Worm (Caenorhabditis elegans): ENCODE results near the gene srj-1.

Gene srj-1

DNA sequence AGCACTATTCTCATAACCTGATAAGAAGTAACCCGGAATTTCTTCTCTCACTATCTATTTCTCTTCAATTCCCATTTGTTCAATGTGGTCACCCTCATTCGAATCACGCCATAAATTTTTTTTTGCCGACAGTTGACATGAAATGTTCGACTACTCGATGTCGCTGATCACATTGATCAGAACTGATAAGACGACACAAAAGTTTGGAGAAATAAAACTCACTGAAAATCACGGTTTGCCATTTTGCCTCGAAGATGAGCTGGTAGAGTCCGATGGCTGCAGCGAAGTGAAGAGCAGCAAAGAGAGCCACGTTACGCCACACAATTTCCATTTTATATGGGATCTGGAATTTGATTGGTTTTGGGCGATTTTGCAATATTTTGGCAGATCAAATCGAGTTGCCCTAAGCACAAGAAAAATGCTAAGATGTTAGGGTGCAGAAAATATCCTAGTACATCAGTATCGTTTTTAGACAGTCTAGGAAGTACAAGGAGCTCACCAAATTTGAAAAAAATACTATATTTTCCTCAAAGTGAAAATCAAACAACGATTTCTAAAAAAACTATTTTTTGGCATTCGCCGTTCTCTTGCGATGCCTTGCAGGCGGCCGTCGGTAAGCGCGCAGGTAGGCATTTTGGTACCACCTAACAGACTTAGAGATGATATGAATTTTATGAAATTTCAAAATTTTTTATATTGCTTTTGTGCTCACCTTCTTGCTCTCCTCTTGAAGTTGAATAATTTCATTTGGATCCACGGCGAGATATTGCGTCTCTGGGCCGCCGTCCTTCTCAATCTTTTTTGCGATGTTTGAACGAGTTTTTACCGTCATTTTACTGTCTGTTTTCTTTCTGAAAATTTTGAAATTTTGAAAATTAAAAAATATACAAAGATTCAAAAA, 50.1 kb downstream of the srj-1 start, which contains the start of gene fat-6:
fat-6 (minus strand) TSS at position 851 of the 901 bp plus-strand sequence.
- TF ChIP-seq unc-62 (GFP tag; optimal IDR thresholded peaks at IDR 0.05): no peak

DNA sequence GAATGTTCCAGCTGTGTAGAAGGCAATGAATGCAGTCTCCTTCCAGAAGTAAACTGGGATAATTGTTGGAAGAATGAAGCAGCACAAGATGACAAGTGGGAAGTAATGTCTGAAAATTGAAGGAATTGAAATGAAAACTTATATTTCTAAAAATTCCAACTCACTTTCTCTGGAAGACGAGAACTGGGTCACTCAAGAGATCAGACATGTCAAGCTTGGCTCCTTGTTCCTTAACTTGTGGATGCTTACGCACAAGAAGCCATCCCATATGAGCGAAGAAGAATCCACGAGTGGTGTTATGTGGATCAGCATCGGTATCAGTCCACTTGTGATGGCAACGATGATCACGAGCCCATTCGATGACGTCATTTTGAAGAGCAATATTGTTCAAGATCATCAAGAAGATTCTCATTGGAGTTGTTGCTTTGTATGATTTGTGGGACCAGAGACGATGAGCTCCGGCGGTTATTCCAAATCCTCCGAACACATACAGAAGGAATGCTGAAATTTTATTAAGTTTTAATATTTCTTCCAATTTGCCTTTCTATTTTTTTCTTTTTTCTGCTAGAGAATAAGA, 50.9 kb downstream of the srj-1 start:
- no peak for TF ChIP-seq unc-62 (GFP tag; optimal IDR thresholded peaks at IDR 0.05)
